Fruit fly (Drosophila melanogaster) whole organism, adult: ENCODE data around the gene CG7857.

Experiments
- CG11617 ChIP-seq: fragments of 200-800 bp; sonication (Bioruptor generic); optimal IDR thresholded peaks from 2 replicates; lab custom pipeline; 2017; ENCODE audit warnings: mild to moderate bottlenecking, missing biosample characterization, missing genetic modification reagents, missing genetic modification characterization
- CG12768 ChIP-seq: fragments of 200-800 bp; sonication (Bioruptor generic); optimal IDR thresholded peaks from 2 replicates; lab custom pipeline; 2017; ENCODE audit warnings: missing biosample characterization, missing genetic modification characterization, mild to moderate bottlenecking, moderate library complexity, missing genetic modification reagents
- CG14711 ChIP-seq: fragments of 200-800 bp; sonication (Bioruptor generic); optimal IDR thresholded peaks from 2 replicates; lab custom pipeline; 2018; ENCODE audit warnings: missing biosample characterization, mild to moderate bottlenecking, missing genetic modification characterization, moderate library complexity
- CG7045 ChIP-seq: fragments of 200-800 bp; sonication (Bioruptor generic); optimal IDR thresholded peaks from 2 replicates; lab custom pipeline; 2017; ENCODE audit warnings: missing biosample characterization, mild to moderate bottlenecking, missing genetic modification characterization
- Crg-1 ChIP-seq: fragments of 200-800 bp; sonication (Bioruptor generic); optimal IDR thresholded peaks from 2 replicates; lab custom pipeline; 2016; ENCODE audit warnings: missing biosample characterization, missing genetic modification characterization
- Mnt ChIP-seq: fragments of 200-800 bp; sonication (Bioruptor generic); optimal IDR thresholded peaks from 2 replicates; lab custom pipeline; 2016; ENCODE audit warnings: missing biosample characterization, mild to moderate bottlenecking, missing genetic modification characterization
- bab1 ChIP-seq: fragments of 200-800 bp; sonication (Bioruptor generic); optimal IDR thresholded peaks from 3 replicates; lab custom pipeline; 2019; ENCODE audit warnings: missing biosample characterization, mild to moderate bottlenecking, missing genetic modification characterization, moderate library complexity
- cic ChIP-seq: fragments of 200-800 bp; sonication (Bioruptor generic); optimal IDR thresholded peaks from 2 replicates; lab custom pipeline; 2017; ENCODE audit warnings: missing biosample characterization, mild to moderate bottlenecking, missing genetic modification characterization, moderate library complexity
- kay ChIP-seq: fragments of 200-800 bp; sonication (Bioruptor generic); peaks from one replicate; lab custom pipeline; 2016; ENCODE audit warnings: missing biosample characterization, missing genetic modification characterization, borderline replicate concordance
- ovo ChIP-seq: fragments of 200-800 bp; sonication (Bioruptor generic); optimal IDR thresholded peaks from 2 replicates; lab custom pipeline; 2016; ENCODE audit warnings: missing biosample characterization, missing genetic modification characterization

DNA sequence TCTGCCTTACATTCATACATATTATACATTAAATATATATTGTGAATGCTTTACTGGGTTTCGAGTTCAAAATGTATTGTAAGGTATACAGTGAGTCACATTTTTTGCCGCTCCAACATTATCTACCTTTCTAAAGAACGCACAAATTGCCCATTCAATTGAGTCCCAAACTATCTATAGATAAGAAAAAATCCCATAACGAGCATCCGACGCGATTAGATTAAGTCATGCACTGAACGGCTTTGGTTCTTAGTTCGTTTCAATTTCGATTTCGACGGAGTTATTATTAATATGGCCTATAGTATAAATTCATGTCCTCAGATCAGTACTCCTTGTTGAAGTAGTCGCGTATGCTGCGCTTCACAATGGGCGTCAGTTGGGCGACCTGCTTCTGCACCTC lies 12.8 kb upstream of the CG7857 start:
- peak; percentile 12 for TF ChIP-seq cic (GFP tag; lab: Kevin White, UChicago)
- no peak for TF ChIP-seq CG7045 (GFP tag; lab: Kevin White, UChicago)
- TF ChIP-seq kay: peak; percentile 50
- TF ChIP-seq CG14711 (tag; lab: Kevin White, UChicago): no peak
- no peak for TF ChIP-seq Crg-1 (GFP tag; lab: Kevin White, UChicago)
- no peak for TF ChIP-seq CG12768
- TF ChIP-seq CG11617 (GFP tag; lab: Kevin White, UChicago): no peak
- no peak for TF ChIP-seq Mnt (GFP tag; lab: Kevin White, UChicago)
- TF ChIP-seq bab1: no peak
- no peak for TF ChIP-seq ovo (GFP tag; lab: Kevin White, UChicago)
